Worm (Caenorhabditis elegans) whole organism, early embryonic: ENCODE data around the gene srh-35.

Experiments
- B0310.2 ChIP-seq: sonication (generic microtip); optimal IDR thresholded peaks from 2 replicates; lab custom pipeline; 2016; ENCODE audit warnings: mild to moderate bottlenecking, missing genetic modification characterization, missing compliant biosample characterization
- F13C5.2 ChIP-seq: sonication (generic microtip); optimal IDR thresholded peaks from 2 replicates; lab custom pipeline; 2017; ENCODE audit warnings: mild to moderate bottlenecking, missing genetic modification characterization, inconsistent platforms, missing compliant biosample characterization
- aly-1 ChIP-seq: sonication (generic microtip); optimal IDR thresholded peaks from 2 replicates; lab custom pipeline; 2016; ENCODE audit warnings: missing genetic modification characterization, missing compliant biosample characterization
- ama-1 ChIP-seq: fragments of 150-350 bp; optimal IDR thresholded peaks from 2 replicates; lab custom pipeline; 2014
- ceh-13 ChIP-seq: fragments of 200-800 bp; sonication (Bioruptor generic); optimal IDR thresholded peaks from 2 replicates; lab custom pipeline; 2018; ENCODE audit warnings: mild to moderate bottlenecking, missing genetic modification characterization, missing compliant biosample characterization
- ceh-36 ChIP-seq: sonication (generic microtip); optimal IDR thresholded peaks from 2 replicates; lab custom pipeline; 2016; ENCODE audit warnings: missing genetic modification characterization, inconsistent platforms, missing compliant biosample characterization
- ets-7 ChIP-seq: sonication (generic microtip); optimal IDR thresholded peaks from 2 replicates; lab custom pipeline; 2016; ENCODE audit warnings: missing genotype, missing genetic modification characterization, missing compliant biosample characterization
- flt-1 ChIP-seq: fragments of 200-800 bp; sonication (Bioruptor generic); IDR thresholded peaks from 2 replicates; pipeline ENCODE4 v1.3.6; 2022; ENCODE audit warnings: missing genetic modification characterization, missing compliant biosample characterization
- hmbx-1 ChIP-seq: sonication (generic microtip); optimal IDR thresholded peaks from 2 replicates; lab custom pipeline; 2016; ENCODE audit warnings: mild to moderate bottlenecking, missing genetic modification characterization, missing compliant biosample characterization
- hmg-4 ChIP-seq: fragments of 200-800 bp; sonication (Bioruptor generic); optimal IDR thresholded peaks from 2 replicates; lab custom pipeline; 2018; ENCODE audit warnings: mild to moderate bottlenecking, missing genetic modification characterization, missing compliant biosample characterization
- hnd-1 ChIP-seq: sonication (generic microtip); optimal IDR thresholded peaks from 2 replicates; lab custom pipeline; 2016; ENCODE audit warnings: missing genetic modification characterization, missing compliant biosample characterization
- pes-1 ChIP-seq: fragments of 200-800 bp; sonication (Bioruptor generic); IDR thresholded peaks from 2 replicates; pipeline ENCODE4 v1.3.6; 2022; ENCODE audit warnings: missing genetic modification reagents, missing genetic modification characterization, missing compliant biosample characterization
- scrt-1 ChIP-seq: fragments of 200-800 bp; sonication (Bioruptor generic); IDR thresholded peaks from 2 replicates; pipeline ENCODE4 v1.3.6; 2022; ENCODE audit warnings: missing genetic modification characterization, missing compliant biosample characterization
- sea-1 ChIP-seq: fragments of 200-800 bp; sonication (Bioruptor generic); conservative IDR thresholded peaks from 2 replicates; pipeline ENCODE4 v1.3.6; 2022; ENCODE audit warnings: missing genetic modification characterization, missing compliant biosample characterization
- tbx-11 ChIP-seq: fragments of 200-800 bp; sonication (Bioruptor generic); IDR thresholded peaks from 2 replicates; pipeline ENCODE4 v1.3.6; 2022; ENCODE audit warnings: missing genetic modification characterization, missing compliant biosample characterization
- tbx-37 ChIP-seq: fragments of 200-800 bp; sonication (Bioruptor generic); conservative IDR thresholded peaks from 2 replicates; pipeline ENCODE4 v1.3.6; 2022; ENCODE audit warnings: missing genetic modification reagents, missing genetic modification characterization, missing compliant biosample characterization
- tra-4 ChIP-seq: sonication (generic microtip); optimal IDR thresholded peaks from 2 replicates; lab custom pipeline; 2017; ENCODE audit warnings: missing genetic modification characterization, missing compliant biosample characterization

Gene srh-35

DNA sequence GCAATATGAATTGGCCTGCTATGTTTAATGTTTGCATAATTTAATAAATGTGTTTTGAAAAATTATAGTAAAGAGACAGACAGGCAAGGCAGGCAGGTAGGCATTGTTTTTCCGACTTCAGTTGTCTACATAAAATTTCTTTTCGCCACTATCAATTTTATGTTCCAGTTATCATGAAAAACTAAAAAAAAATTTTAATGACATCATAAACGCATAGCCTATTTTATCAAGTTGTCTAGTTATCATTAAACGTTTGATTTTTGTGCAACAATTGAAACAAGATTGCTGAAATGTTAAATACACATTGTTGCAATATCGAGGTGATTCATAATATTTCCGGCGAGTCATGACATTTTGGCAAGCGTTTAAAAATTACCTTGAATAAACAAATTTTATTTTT lies 34.0 kb downstream of the srh-35 start:
- TF ChIP-seq B0310.2 (tag; lab: Kevin White, UChicago) (no peak), tra-4 (tag; lab: Kevin White, UChicago) (no peak), tbx-11 (no peak), F13C5.2 (tag; lab: Kevin White, UChicago) (no peak), hnd-1 (tag; lab: Kevin White, UChicago) (no peak), ets-7 (tag; lab: Kevin White, UChicago) (no peak), ceh-13 (GFP tag; lab: Kevin White, UChicago) (no peak), hmbx-1 (tag; lab: Kevin White, UChicago) (no peak), scrt-1 (no peak), aly-1 (tag; lab: Kevin White, UChicago) (no peak), ama-1 (lab: Kevin White, UChicago) (no peak), hmg-4 (GFP tag; lab: Kevin White, UChicago) (no peak), tbx-37 (GFP tag; lab: Robert Waterston, UW) (no peak), pes-1 (no peak), ceh-36 (no peak)

DNA sequence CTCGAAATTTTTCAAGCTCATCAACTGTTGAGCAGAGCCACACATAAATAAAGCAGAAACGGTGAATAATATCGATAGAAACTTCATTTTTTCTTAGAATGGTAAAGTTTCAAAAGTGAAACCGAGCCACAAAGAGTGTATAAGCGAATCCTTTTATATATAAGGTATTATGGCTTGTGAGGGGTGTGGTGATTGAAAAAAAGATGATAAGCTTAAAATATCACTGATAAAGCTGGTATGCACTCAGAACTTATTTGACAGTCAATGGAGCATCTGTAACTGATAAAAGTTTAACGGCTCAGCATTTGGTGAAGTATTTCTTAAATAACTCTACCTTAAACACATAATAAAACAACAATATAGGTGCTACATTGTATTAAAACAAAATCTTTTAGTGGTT lies 34.4 kb downstream of the srh-35 start, which contains the start of gene dod-19:
TSS of gene dod-19 (minus strand) at position 130 of the 400 bp plus-strand sequence.
- TF ChIP-seq flt-1 (no peak), scrt-1 (no peak), ama-1 (lab: Kevin White, UChicago) (no peak)

DNA sequence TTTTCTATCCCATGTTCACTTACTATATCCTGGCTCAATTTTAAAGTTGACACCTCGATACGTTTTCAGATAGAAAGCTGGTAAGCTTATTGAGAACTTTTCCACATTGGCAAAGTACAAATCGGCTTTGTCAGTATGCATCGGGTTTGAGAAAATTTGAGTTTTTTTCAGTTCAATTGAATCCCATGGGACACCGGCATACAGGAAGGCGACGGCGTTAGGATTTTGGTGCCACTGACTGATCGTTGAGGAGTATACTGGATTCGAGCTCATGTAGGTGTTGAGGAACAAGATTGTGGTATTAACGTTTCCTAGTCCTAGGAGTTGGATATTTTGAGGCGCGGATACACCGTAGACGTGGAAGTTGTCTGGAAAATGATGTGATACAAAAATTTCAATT lies 36.2 kb downstream of the srh-35 start:
- no peak for TF ChIP-seq flt-1
- TF ChIP-seq ama-1 (lab: Kevin White, UChicago), result no peak
- no peak for TF ChIP-seq sea-1 (GFP tag; lab: Robert Waterston, UW)
- no peak for TF ChIP-seq ceh-13 (GFP tag; lab: Kevin White, UChicago)
- TF ChIP-seq hmbx-1 (tag; lab: Kevin White, UChicago), result no peak
- no peak for TF ChIP-seq tbx-11
- no peak for TF ChIP-seq hmg-4 (GFP tag; lab: Kevin White, UChicago)
- TF ChIP-seq hnd-1 (tag; lab: Kevin White, UChicago), result no peak
- TF ChIP-seq B0310.2 (tag; lab: Kevin White, UChicago), result no peak
- TF ChIP-seq F13C5.2 (tag; lab: Kevin White, UChicago), result no peak
- no peak for TF ChIP-seq scrt-1
- no peak for TF ChIP-seq ceh-36
- no peak for TF ChIP-seq ets-7 (tag; lab: Kevin White, UChicago)
- TF ChIP-seq pes-1, result no peak
- TF ChIP-seq tbx-37 (GFP tag; lab: Robert Waterston, UW), result no peak
- TF ChIP-seq tra-4 (tag; lab: Kevin White, UChicago), result no peak
- no peak for TF ChIP-seq aly-1 (tag; lab: Kevin White, UChicago)

DNA sequence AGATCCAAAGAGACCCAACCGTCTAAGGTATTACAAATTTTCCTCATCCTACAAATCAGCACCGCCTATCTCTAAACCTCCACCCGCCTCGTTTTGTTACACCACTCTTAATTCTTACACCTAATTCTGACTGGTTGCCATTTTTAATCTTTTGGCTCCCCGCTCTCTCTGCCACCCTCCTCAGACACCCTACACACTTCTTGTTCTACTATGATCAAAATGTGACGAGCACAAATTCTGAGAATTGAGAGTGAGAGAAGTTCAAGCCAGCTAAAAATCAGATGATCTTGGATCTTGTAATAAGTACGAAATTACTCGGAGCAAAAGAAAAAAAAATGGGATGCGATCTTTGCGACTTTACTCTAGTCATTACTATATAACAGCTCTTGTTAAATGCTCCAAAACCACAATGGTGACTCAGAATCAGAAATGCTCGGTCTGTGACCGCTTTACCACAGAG lies 44.8 kb downstream of the srh-35 start, which contains the start of gene nhr-252:
TSS of gene nhr-252 (plus strand) at position 410 of the 460 bp plus-strand sequence.
- TF ChIP-seq tra-4 (tag; lab: Kevin White, UChicago), result no peak

DNA sequence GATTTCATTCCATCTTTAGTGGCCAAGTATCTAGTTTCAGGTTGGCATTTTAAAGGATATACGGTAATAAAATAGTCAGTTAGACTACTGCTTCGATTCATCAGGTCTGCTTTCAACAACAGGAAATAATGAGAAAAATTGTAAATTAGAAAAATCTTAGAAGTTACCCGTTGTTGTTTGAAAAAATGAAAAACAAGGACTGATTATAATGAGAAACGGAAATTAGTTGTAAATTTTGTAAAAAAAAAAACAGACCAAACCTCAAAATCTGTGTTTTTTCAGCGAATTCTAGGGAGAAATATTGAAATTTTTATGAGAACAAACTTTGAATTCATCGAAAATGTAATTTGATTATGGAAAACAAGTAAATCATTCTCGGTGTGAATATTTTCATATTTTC lies 46.0 kb downstream of the srh-35 start, which contains the start of gene srh-62:
TSS of gene srh-62 (minus strand) at position 101 of the 400 bp plus-strand sequence.
- TF ChIP-seq aly-1 (tag; lab: Kevin White, UChicago) (no peak), scrt-1 (no peak), tbx-11 (no peak), hmg-4 (GFP tag; lab: Kevin White, UChicago) (no peak), ceh-36 (no peak), flt-1 (no peak), hmbx-1 (tag; lab: Kevin White, UChicago) (no peak)

DNA sequence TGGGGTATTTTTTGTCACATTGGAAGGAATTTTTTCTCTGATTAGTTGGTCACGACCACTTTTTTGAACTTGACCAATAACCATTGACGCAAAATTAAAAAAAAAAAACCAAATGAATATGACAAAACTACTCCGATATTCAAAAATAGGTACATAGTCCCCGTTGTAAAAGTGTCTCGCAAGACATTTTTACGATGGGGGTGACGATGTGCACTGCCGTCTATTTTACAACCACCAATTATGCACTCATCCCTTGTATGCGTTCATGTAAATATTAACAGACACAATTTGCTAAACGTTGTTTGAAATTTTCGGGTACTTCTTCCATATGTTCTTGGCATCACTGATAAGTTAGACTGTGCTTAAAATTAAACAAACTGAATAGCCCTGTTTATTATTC lies 49.3 kb downstream of the srh-35 start, which contains the start of gene scl-27:
TSS of gene scl-27 (plus strand) at position 301 of the 400 bp plus-strand sequence.
- TF ChIP-seq F13C5.2 (tag; lab: Kevin White, UChicago) (no peak), aly-1 (tag; lab: Kevin White, UChicago) (no peak), scrt-1 (no peak), tbx-11 (no peak)
